Fruit fly (Drosophila melanogaster): ENCODE results near the gene ImpE2.

Gene ImpE2

DNA sequence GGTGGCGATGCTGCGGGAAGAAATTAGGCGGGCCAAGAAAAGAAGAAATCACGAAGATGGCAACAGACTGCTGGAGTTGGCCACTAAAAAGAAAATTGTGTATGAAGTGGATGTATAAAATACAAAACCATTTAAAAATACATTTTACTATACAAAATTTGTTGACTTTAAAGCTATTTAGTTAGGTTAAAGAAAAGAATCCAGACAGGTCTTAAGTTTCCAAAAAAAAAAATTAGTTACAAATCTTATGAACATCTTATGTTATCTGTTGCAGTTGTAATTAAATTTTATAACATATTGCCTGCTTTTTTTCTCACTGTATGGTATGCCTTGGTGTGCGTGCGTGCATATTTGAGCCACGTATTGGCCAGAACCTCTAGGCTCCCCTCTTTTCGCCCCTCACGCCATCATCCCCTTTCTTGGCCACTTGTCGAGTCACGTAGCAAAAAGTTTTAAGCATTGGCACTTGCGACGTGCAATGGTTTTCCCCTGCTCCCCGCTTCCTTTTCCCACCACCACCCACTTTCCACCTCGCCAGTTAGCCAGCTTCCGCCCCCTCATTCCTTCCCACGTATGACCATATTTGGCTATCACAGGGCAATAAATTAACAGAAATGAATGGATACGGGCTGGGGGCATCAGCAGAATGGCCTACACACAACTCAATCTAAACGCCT, 18.2 kb upstream of the ImpE2 start (continued):
- TF ChIP-seq Scr (GFP tag; IDR thresholded peaks at IDR 0.05; ENCODE audit: partially characterized antibody) (no peak), HLHmδ (GFP tag; optimal IDR thresholded peaks at IDR 0.05) (no peak), CG13287 (GFP tag; IDR thresholded peaks at IDR 0.05; ENCODE audit: partially characterized antibody) (no peak), grn (GFP tag; optimal IDR thresholded peaks at IDR 0.05) (no peak), wor (GFP tag; IDR thresholded peaks at IDR 0.05) (no peak; the same call in 1 of the 2 replicates), Hr51 (GFP tag; optimal IDR thresholded peaks at IDR 0.05) (peak in 1 of 2 experiments; percentile 28), sens-2 (GFP tag; IDR thresholded peaks at IDR 0.05) (no peak), CG6765 (GFP tag; optimal IDR thresholded peaks at IDR 0.05) (no peak), CG12219 (GFP tag; optimal IDR thresholded peaks at IDR 0.05) (no peak), HmgZ (tag; optimal IDR thresholded peaks at IDR 0.05) (no peak), hb (GFP tag; IDR thresholded peaks at IDR 0.05; ENCODE audit: partially characterized antibody) (no peak), CG30403 (GFP tag; optimal IDR thresholded peaks at IDR 0.05) (no peak), ci (GFP tag; IDR thresholded peaks at IDR 0.05) (no peak), CG12391 (tag; optimal IDR thresholded peaks at IDR 0.05) (peak; percentile 13), gem (tag; optimal IDR thresholded peaks at IDR 0.05) (peak; percentile 45), Dip2 (GFP tag; IDR thresholded peaks at IDR 0.05) (no peak), az2 (GFP tag; optimal IDR thresholded peaks at IDR 0.05) (no peak), Pdp1 (GFP tag; optimal IDR thresholded peaks at IDR 0.05) (no peak), bigmax (GFP tag; optimal IDR thresholded peaks at IDR 0.05) (no peak), NFAT (GFP tag; IDR thresholded peaks at IDR 0.05) (no peak), Blimp-1 (GFP tag; optimal IDR thresholded peaks at IDR 0.05) (no peak), Spps (tag; optimal IDR thresholded peaks at IDR 0.05) (no peak), CG4707 (GFP tag; optimal IDR thresholded peaks at IDR 0.05) (no peak), sna (GFP tag; IDR thresholded peaks at IDR 0.05; ENCODE audit: partially characterized antibody) (no peak), nau (GFP tag; optimal IDR thresholded peaks at IDR 0.05) (no peak), Hey (tag; optimal IDR thresholded peaks at IDR 0.05) (no peak), pb (GFP tag; optimal IDR thresholded peaks at IDR 0.05) (no peak), cato (GFP tag; optimal IDR thresholded peaks at IDR 0.05; ENCODE audit: borderline replicate concordance) (no peak), CG12769 (tag; optimal IDR thresholded peaks at IDR 0.05) (no peak), prd (optimal IDR thresholded peaks at IDR 0.05) (no peak), prd (GFP tag; IDR thresholded peaks at IDR 0.05) (peak; percentile 14; the same call in 1 of the 3 replicates), CG13424 (tag; optimal IDR thresholded peaks at IDR 0.05) (no peak), CG16815 (GFP tag; optimal IDR thresholded peaks at IDR 0.05) (no peak)

DNA sequence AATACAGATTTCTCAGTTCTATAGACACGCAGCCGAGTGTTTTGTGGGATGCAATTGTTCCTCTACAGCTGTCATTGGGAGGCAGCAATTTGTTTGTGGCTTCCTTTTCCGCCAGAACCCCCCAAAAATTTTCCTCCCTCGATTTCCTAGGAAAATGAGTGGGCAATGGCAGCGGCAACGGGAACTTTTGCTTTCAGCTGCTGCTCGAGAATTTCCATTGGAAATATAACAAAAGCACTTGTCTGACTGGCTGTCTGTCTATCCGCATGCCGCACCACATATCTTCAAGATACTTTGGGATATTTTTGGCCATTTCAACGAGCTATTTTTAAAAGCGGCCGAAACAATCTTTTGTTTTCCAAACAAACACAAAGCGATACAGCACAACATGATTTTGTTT, 11.3 kb upstream of the ImpE2 start:
- peak; percentile 66 for TF ChIP-seq CG12769 (tag; optimal IDR thresholded peaks at IDR 0.05)
- no peak for TF ChIP-seq CG8290 (GFP tag; optimal IDR thresholded peaks at IDR 0.05)
- TF ChIP-seq CG8290 (tag; optimal IDR thresholded peaks at IDR 0.05) = peak in 1 of 2 experiments; percentile 12
- TF ChIP-seq CG2199 (GFP tag; IDR thresholded peaks at IDR 0.05) = 0 out of 3 replicates have a peak, but pooled peaks have one; percentile 17
- peak; percentile 66 for TF ChIP-seq Med (GFP tag)
- TF ChIP-seq nau (GFP tag; optimal IDR thresholded peaks at IDR 0.05) = peak; percentile 51
- peak; percentile 91 for TF ChIP-seq sd (tag; optimal IDR thresholded peaks at IDR 0.05)
- no peak for TF ChIP-seq h (optimal IDR thresholded peaks at IDR 0.05)
- TF ChIP-seq CG14050 (GFP tag; IDR thresholded peaks at IDR 0.05) = no peak
- peak; percentile 57; the same call in 1 of the 3 replicates for TF ChIP-seq sr (GFP tag; IDR thresholded peaks at IDR 0.05)
- peak; percentile 25 for TF ChIP-seq Blimp-1 (GFP tag; optimal IDR thresholded peaks at IDR 0.05)

Data from whole organism, embryonic.